Fruit fly (Drosophila melanogaster) whole organism, prepupa: ENCODE results near the gene CG18788.

Source experiments
- Blimp-1 ChIP-seq: fragments of 200-800 bp; sonication (Bioruptor generic); optimal IDR thresholded peaks from 3 replicates; lab custom pipeline; 2017; ENCODE audit warnings: missing biosample characterization, missing genetic modification characterization, mild to moderate bottlenecking, moderate library complexity, missing genetic modification reagents
- CG10669 ChIP-seq: fragments of 200-800 bp; sonication (Bioruptor generic); optimal IDR thresholded peaks from 3 replicates; lab custom pipeline; 2018; ENCODE audit warnings: missing biosample characterization, mild to moderate bottlenecking, missing genetic modification characterization, moderate library complexity
- CG11762 ChIP-seq: fragments of 200-800 bp; sonication (Bioruptor generic); optimal IDR thresholded peaks from 3 replicates; lab custom pipeline; 2016; ENCODE audit warnings: missing biosample characterization, missing genetic modification characterization; ENCODE audit not compliant: insufficient read depth
- CG15336 ChIP-seq: fragments of 200-800 bp; sonication (Bioruptor generic); IDR thresholded peaks from 2 replicates; pipeline ENCODE4 v1.3.6; 2022; ENCODE audit warnings: missing biosample characterization, missing genetic modification characterization
- CG1621 ChIP-seq: fragments of 200-800 bp; sonication (Bioruptor generic); optimal IDR thresholded peaks from 3 replicates; lab custom pipeline; 2018; ENCODE audit warnings: missing biosample characterization, mild to moderate bottlenecking, missing genetic modification characterization
- CG16779 ChIP-seq: fragments of 200-800 bp; sonication (Bioruptor generic); optimal IDR thresholded peaks from 3 replicates; lab custom pipeline; 2017; ENCODE audit warnings: missing biosample characterization, mild to moderate bottlenecking, missing genetic modification characterization
- CG3032 ChIP-seq: fragments of 200-800 bp; optimal IDR thresholded peaks from 2 replicates; lab custom pipeline; 2019; ENCODE audit warnings: missing biosample characterization, mild to moderate bottlenecking, missing genetic modification characterization, moderate library complexity
- CG31627 ChIP-seq: fragments of 200-800 bp; sonication (Bioruptor generic); optimal IDR thresholded peaks from 3 replicates; lab custom pipeline; 2016; ENCODE audit warnings: missing biosample characterization, missing genetic modification characterization
- CG32006 ChIP-seq: fragments of 200-800 bp; sonication (Bioruptor generic); optimal IDR thresholded peaks from 3 replicates; lab custom pipeline; 2017; ENCODE audit warnings: missing biosample characterization, mild to moderate bottlenecking, missing genetic modification characterization
- CG3919 ChIP-seq: fragments of 200-800 bp; sonication (Bioruptor generic); optimal IDR thresholded peaks from 3 replicates; lab custom pipeline; 2016; ENCODE audit warnings: missing biosample characterization, missing genetic modification characterization
- CG4318 ChIP-seq: fragments of 200-800 bp; sonication (Bioruptor generic); optimal IDR thresholded peaks from 3 replicates; lab custom pipeline; 2017; ENCODE audit warnings: missing biosample characterization, mild to moderate bottlenecking, missing genetic modification characterization
- CG6276 ChIP-seq: fragments of 200-800 bp; sonication (Bioruptor generic); optimal IDR thresholded peaks from 2 replicates; lab custom pipeline; 2017; ENCODE audit warnings: missing biosample characterization, mild to moderate bottlenecking, missing genetic modification characterization
- CG7368 ChIP-seq: fragments of 200-800 bp; sonication (Bioruptor generic); optimal IDR thresholded peaks from 3 replicates; lab custom pipeline; 2016; ENCODE audit warnings: missing biosample characterization, missing genetic modification characterization
- CG8319 ChIP-seq: fragments of 200-800 bp; sonication (Bioruptor generic); optimal IDR thresholded peaks from 3 replicates; lab custom pipeline; 2016; ENCODE audit warnings: missing biosample characterization, missing genetic modification characterization
- CG8632 ChIP-seq: fragments of 200-800 bp; sonication (Bioruptor generic); optimal IDR thresholded peaks from 3 replicates; lab custom pipeline; 2016; ENCODE audit warnings: missing biosample characterization, missing genetic modification characterization
- Eip78C ChIP-seq: fragments of 200-800 bp; sonication (Bioruptor generic); peaks from one replicate; lab custom pipeline; 2016; ENCODE audit warnings: missing biosample characterization, missing genetic modification characterization
- Eip93F ChIP-seq: fragments of 200-800 bp; sonication (Bioruptor generic); optimal IDR thresholded peaks from 2 replicates; lab custom pipeline; 2016; ENCODE audit warnings: missing biosample characterization, mild to moderate bottlenecking, missing genetic modification characterization
- Ets21C ChIP-seq: fragments of 200-800 bp; sonication (Bioruptor generic); optimal IDR thresholded peaks from 3 replicates; lab custom pipeline; 2016; ENCODE audit warnings: missing biosample characterization, missing genetic modification characterization
- Ets96B ChIP-seq: fragments of 200-800 bp; optimal IDR thresholded peaks from 2 replicates; lab custom pipeline; 2019; ENCODE audit warnings: missing biosample characterization, mild to moderate bottlenecking, missing genetic modification characterization, moderate library complexity
- Hr38 ChIP-seq: sonication (Bioruptor generic); optimal IDR thresholded peaks from 2 replicates; lab custom pipeline; 2016; ENCODE audit warnings: missing biosample characterization, missing genetic modification characterization
- Hr39 ChIP-seq: fragments of 200-800 bp; sonication (Bioruptor generic); optimal IDR thresholded peaks from 2 replicates; lab custom pipeline; 2016; ENCODE audit warnings: missing biosample characterization, missing genetic modification characterization
- Hr4 ChIP-seq: fragments of 200-800 bp; sonication (Bioruptor generic); optimal IDR thresholded peaks from 3 replicates; lab custom pipeline; 2016; ENCODE audit warnings: missing biosample characterization, missing genetic modification characterization
- Lpt ChIP-seq: fragments of 200-800 bp; sonication (Bioruptor generic); optimal IDR thresholded peaks from 3 replicates; lab custom pipeline; 2016; ENCODE audit warnings: missing biosample characterization, missing genetic modification characterization
- Met ChIP-seq: fragments of 200-800 bp; sonication (Bioruptor generic); optimal IDR thresholded peaks from 3 replicates; lab custom pipeline; 2016; ENCODE audit warnings: missing biosample characterization, missing genetic modification characterization
- OdsH ChIP-seq: fragments of 200-800 bp; sonication (Bioruptor generic); optimal IDR thresholded peaks from 3 replicates; lab custom pipeline; 2016; ENCODE audit warnings: missing biosample characterization, missing genetic modification characterization
- Smox ChIP-seq: fragments of 200-800 bp; sonication (Bioruptor generic); optimal IDR thresholded peaks from 3 replicates; lab custom pipeline; 2016; ENCODE audit warnings: missing biosample characterization, missing genetic modification characterization
- Sox102F ChIP-seq: fragments of 200-800 bp; sonication (Bioruptor generic); optimal IDR thresholded peaks from 2 replicates; lab custom pipeline; 2016; ENCODE audit warnings: missing biosample characterization, mild to moderate bottlenecking, missing genetic modification characterization
- Sox15 ChIP-seq: fragments of 200-800 bp; sonication (Bioruptor generic); optimal IDR thresholded peaks from 3 replicates; lab custom pipeline; 2016; ENCODE audit warnings: missing biosample characterization, missing genetic modification characterization
- achi ChIP-seq: fragments of 200-800 bp; sonication (Bioruptor generic); optimal IDR thresholded peaks from 3 replicates; lab custom pipeline; 2016; ENCODE audit warnings: missing biosample characterization, missing genetic modification characterization
- acj6 ChIP-seq: fragments of 200-800 bp; sonication (Bioruptor generic); optimal IDR thresholded peaks from 3 replicates; lab custom pipeline; 2016; ENCODE audit warnings: missing biosample characterization, missing genetic modification characterization
- dac ChIP-seq: fragments of 200-800 bp; sonication (Bioruptor generic); optimal IDR thresholded peaks from 2 replicates; lab custom pipeline; 2017; ENCODE audit warnings: missing biosample characterization, mild to moderate bottlenecking, missing genetic modification characterization
- eg ChIP-seq: fragments of 200-800 bp; sonication (Bioruptor generic); IDR thresholded peaks from 3 replicates; pipeline ENCODE4 v1.3.6; 2022; ENCODE audit warnings: missing biosample characterization, missing genetic modification characterization
- esn ChIP-seq: fragments of 200-800 bp; sonication (Bioruptor generic); optimal IDR thresholded peaks from 2 replicates; lab custom pipeline; 2016; ENCODE audit warnings: missing biosample characterization, mild to moderate bottlenecking, missing genetic modification characterization, moderate library complexity
- fd59A ChIP-seq: fragments of 200-800 bp; sonication (Bioruptor generic); optimal IDR thresholded peaks from 2 replicates; lab custom pipeline; 2017; ENCODE audit warnings: missing biosample characterization, mild to moderate bottlenecking, missing genetic modification characterization, missing genetic modification reagents
- fd85E ChIP-seq: fragments of 200-800 bp; sonication (Bioruptor generic); optimal IDR thresholded peaks from 3 replicates; lab custom pipeline; 2016; ENCODE audit warnings: missing biosample characterization, missing genetic modification characterization
- fkh ChIP-seq: fragments of 200-800 bp; sonication (Bioruptor generic); optimal IDR thresholded peaks from 3 replicates; lab custom pipeline; 2017; ENCODE audit warnings: missing biosample characterization, mild to moderate bottlenecking, missing genetic modification characterization, moderate library complexity
- lz ChIP-seq: fragments of 200-800 bp; sonication (Bioruptor generic); optimal IDR thresholded peaks from 3 replicates; lab custom pipeline; 2016; ENCODE audit warnings: missing biosample characterization, missing genetic modification characterization
- net ChIP-seq: fragments of 200-800 bp; sonication (Bioruptor generic); optimal IDR thresholded peaks from 3 replicates; lab custom pipeline; 2016; ENCODE audit warnings: missing biosample characterization, missing genetic modification characterization
- pdm3 ChIP-seq: fragments of 200-800 bp; sonication (Bioruptor generic); optimal IDR thresholded peaks from 3 replicates; lab custom pipeline; 2016; ENCODE audit warnings: missing biosample characterization, missing genetic modification characterization
- salr ChIP-seq, 2 experiments: fragments of 200-800 bp; sonication (Bioruptor generic); optimal IDR thresholded peaks; 3 replicates each; lab custom pipeline; 2016 to 2018; ENCODE audit warnings: missing biosample characterization in 2 of 2, missing genetic modification characterization in 2 of 2, mild to moderate bottlenecking in 1 of 2
- spab ChIP-seq: fragments of 200-800 bp; sonication (Bioruptor generic); optimal IDR thresholded peaks from 2 replicates; lab custom pipeline; 2017; ENCODE audit warnings: missing biosample characterization, mild to moderate bottlenecking, missing genetic modification characterization, missing genetic modification reagents
- svp ChIP-seq: fragments of 200-800 bp; sonication (Bioruptor generic); peaks from one replicate; lab custom pipeline; 2016; ENCODE audit warnings: missing biosample characterization, missing genetic modification characterization
- topi ChIP-seq: fragments of 200-800 bp; sonication (Bioruptor generic); optimal IDR thresholded peaks from 3 replicates; lab custom pipeline; 2016; ENCODE audit warnings: missing biosample characterization, missing genetic modification characterization
- vri ChIP-seq: fragments of 200-800 bp; sonication (Bioruptor generic); optimal IDR thresholded peaks from 3 replicates; lab custom pipeline; 2016; ENCODE audit warnings: missing biosample characterization, mild to moderate bottlenecking, missing genetic modification characterization

Gene CG18788

DNA sequence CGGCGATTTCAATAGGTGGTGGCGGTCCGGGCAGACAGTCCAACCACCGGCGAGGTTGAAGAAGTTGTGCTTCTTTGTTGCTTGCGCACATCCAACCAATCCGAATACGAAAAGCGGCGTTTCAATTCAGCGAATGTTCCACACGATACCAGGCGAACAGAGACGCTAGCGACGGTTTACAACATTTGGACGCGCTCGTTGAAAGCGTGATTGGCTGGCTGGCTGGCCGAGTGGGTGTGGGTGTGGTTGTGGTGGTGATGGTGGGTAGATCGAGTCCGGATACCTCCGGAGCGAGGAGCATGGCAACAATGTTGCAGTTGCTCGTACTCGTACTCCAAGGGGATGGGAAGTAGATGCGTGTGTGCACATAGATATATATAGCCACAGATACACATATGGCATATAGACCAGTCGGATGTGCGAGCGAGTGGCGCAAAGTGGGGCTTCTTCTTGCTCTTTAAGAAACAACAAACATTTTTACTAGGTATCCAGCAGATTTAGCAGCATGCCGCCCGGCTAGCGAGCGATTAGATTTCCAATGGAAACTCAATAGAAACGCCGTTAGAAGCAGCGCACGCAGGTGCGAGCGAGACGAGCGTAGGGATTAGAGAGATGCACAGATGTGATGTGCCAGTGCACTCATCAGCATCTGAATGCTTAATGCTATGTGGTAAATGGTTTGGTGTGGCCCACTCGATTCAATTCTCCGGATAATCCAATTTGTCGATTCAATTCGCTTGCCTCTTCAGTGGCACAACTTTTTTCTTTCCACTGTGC, 23.7 kb upstream of the CG18788 start (continued):
- TF ChIP-seq pdm3 (GFP tag; lab: Kevin White, UChicago) = no peak
- peak; percentile 69 for TF ChIP-seq Lpt (GFP tag; lab: Kevin White, UChicago)
- no peak for TF ChIP-seq CG8319 (GFP tag; lab: Kevin White, UChicago)
- no peak for TF ChIP-seq spab (GFP tag; lab: Kevin White, UChicago)
- TF ChIP-seq dac (GFP tag; lab: Kevin White, UChicago) = no peak
- no peak for TF ChIP-seq Smox (GFP tag; lab: Kevin White, UChicago)
- no peak for TF ChIP-seq Hr39 (GFP tag; lab: Kevin White, UChicago)
- peak; percentile 17 for TF ChIP-seq CG6276 (GFP tag; lab: Kevin White, UChicago)
- no peak for TF ChIP-seq CG15336 (GFP tag; lab: Robert Waterston, UW)
- TF ChIP-seq CG10669 (GFP tag; lab: Kevin White, UChicago) = no peak
- TF ChIP-seq Ets96B (tag; lab: Kevin White, UChicago) = no peak
- TF ChIP-seq eg (GFP tag; lab: Robert Waterston, UW) = no peak
- TF ChIP-seq Blimp-1 (GFP tag; lab: Kevin White, UChicago) = no peak
- no peak for TF ChIP-seq Eip93F (GFP tag; lab: Kevin White, UChicago)
- no peak for TF ChIP-seq Hr38 (GFP tag; lab: Kevin White, UChicago)
- no peak for TF ChIP-seq Ets21C
- TF ChIP-seq fd59A (GFP tag; lab: Kevin White, UChicago) = no peak
- no peak for TF ChIP-seq esn (GFP tag; lab: Kevin White, UChicago)
- no peak for TF ChIP-seq Sox102F
- peak; percentile 16 for TF ChIP-seq CG16779 (tag; lab: Kevin White, UChicago)
- no peak for TF ChIP-seq OdsH (GFP tag; lab: Kevin White, UChicago)
- TF ChIP-seq CG3032 (tag; lab: Kevin White, UChicago) = no peak
- no peak for TF ChIP-seq salr (GFP tag; optimal IDR thresholded peaks at IDR 0.05; lab: Kevin White, UChicago)
- TF ChIP-seq Sox15 (GFP tag; lab: Kevin White, UChicago) = no peak
- no peak for TF ChIP-seq CG8632 (GFP tag; lab: Kevin White, UChicago)
- TF ChIP-seq vri = no peak
- no peak for TF ChIP-seq CG7368 (GFP tag; lab: Kevin White, UChicago)
- no peak for TF ChIP-seq fd85E

DNA sequence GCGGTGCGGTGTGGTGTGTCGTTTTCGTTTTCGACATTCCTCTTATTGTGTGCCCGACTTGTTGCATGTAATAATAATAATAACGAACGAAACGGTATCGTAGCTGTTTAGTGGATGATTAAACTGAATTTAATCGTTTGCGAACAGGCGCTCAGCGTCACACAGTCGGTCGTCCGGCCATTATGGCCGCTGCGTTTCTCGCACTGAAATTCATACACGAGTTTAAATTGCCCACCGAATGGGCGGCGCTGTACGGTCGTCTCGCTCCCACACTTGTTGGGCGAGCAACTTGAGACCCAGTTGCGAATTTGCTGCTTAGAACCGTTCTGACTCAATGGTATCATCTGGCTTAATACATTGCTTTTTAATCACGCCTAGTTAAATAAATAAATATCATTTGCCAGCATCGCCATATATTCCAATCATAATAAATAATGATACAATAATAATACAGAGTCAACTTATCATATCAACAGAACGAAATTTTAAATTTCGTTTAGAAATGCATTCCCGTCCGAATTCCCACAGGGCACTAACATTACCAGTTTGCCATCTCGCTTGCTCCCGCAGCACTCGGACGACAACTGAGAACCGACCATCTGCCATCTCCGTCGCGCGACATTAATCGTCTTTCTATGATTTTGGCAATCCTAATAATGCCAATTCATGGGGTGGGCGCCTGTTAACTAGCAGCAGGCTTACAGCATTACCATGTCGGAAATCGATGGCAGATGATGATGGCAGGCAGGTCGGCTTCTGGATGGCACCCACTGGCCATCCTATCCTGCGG, 22.9 kb upstream of the CG18788 start:
- TF ChIP-seq CG4318 (GFP tag; lab: Kevin White, UChicago) = peak; percentile 87
- peak; percentile 88 for TF ChIP-seq CG8319 (GFP tag; lab: Kevin White, UChicago)
- peak; percentile 93 for TF ChIP-seq esn (GFP tag; lab: Kevin White, UChicago)
- TF ChIP-seq Eip78C (GFP tag; lab: Kevin White, UChicago) = peak; percentile 97
- TF ChIP-seq topi (GFP tag; lab: Kevin White, UChicago) = peak; percentile 92
- TF ChIP-seq CG32006 = peak; percentile 93
- no peak for TF ChIP-seq vri
- TF ChIP-seq svp (GFP tag; lab: Kevin White, UChicago) = peak; percentile 93
- peak; percentile 91 for TF ChIP-seq Met (GFP tag; lab: Kevin White, UChicago)
- TF ChIP-seq achi (GFP tag; lab: Kevin White, UChicago) = peak; percentile 91
- TF ChIP-seq Hr4 (GFP tag; lab: Kevin White, UChicago) = peak; percentile 93
- TF ChIP-seq CG11762 (GFP tag; lab: Kevin White, UChicago) = peak; percentile 87
- peak; percentile 86 for TF ChIP-seq Sox102F
- peak; percentile 86 for TF ChIP-seq Sox15 (GFP tag; lab: Kevin White, UChicago)
- peak; percentile 71 for TF ChIP-seq Ets21C
- peak; percentile 42 for TF ChIP-seq fd85E
- peak; percentile 48 for TF ChIP-seq Hr38 (GFP tag; lab: Kevin White, UChicago)
- peak; percentile 95 for TF ChIP-seq CG3032 (tag; lab: Kevin White, UChicago)
- TF ChIP-seq lz (GFP tag; lab: Kevin White, UChicago) = peak; percentile 92
- peak; percentile 55 to 89 for TF ChIP-seq salr (GFP tag; optimal IDR thresholded peaks at IDR 0.05; lab: Kevin White, UChicago)
- peak; percentile 82 for TF ChIP-seq CG1621
- TF ChIP-seq CG15336 (GFP tag; lab: Robert Waterston, UW) = no peak
- peak; percentile 93 for TF ChIP-seq Ets96B (tag; lab: Kevin White, UChicago)
- TF ChIP-seq CG10669 (GFP tag; lab: Kevin White, UChicago) = peak; percentile 93
- peak; percentile 88 for TF ChIP-seq CG31627
- peak; percentile 83 for TF ChIP-seq net
- peak; percentile 82 for TF ChIP-seq CG7368 (GFP tag; lab: Kevin White, UChicago)
- peak; percentile 6 for TF ChIP-seq fkh (GFP tag; lab: Kevin White, UChicago)
- TF ChIP-seq CG3919 (GFP tag; lab: Kevin White, UChicago) = peak; percentile 90
- peak; percentile 74 for TF ChIP-seq Lpt (GFP tag; lab: Kevin White, UChicago)
- TF ChIP-seq OdsH (GFP tag; lab: Kevin White, UChicago) = peak; percentile 91
- TF ChIP-seq acj6 (GFP tag; lab: Kevin White, UChicago) = peak; percentile 90
- peak; percentile 79 for TF ChIP-seq Blimp-1 (GFP tag; lab: Kevin White, UChicago)
